Fruit fly (Drosophila melanogaster): ENCODE results near the gene gogo.

- TF ChIP-seq ovo (GFP tag; optimal IDR thresholded peaks at IDR 0.05): no peak
- TF ChIP-seq kay (GFP tag; ENCODE audit: borderline replicate concordance): no peak
- TF ChIP-seq Crg-1 (GFP tag; optimal IDR thresholded peaks at IDR 0.05): no peak
- TF ChIP-seq pad (GFP tag; optimal IDR thresholded peaks at IDR 0.05): no peak
- no peak for TF ChIP-seq CG33017 (tag; optimal IDR thresholded peaks at IDR 0.05)
These were observed 7.9 kb downstream of the gogo start for dm6 chr3L:20287046-20287445.

All from whole organism, adult.